Worm (Caenorhabditis elegans): ENCODE data around the gene C26E1.1.

Gene C26E1.1

ce11 chrV:13259527-13259926 lies 37.8 kb upstream of the C26E1.1 start:
- no peak for TF ChIP-seq lin-13 (tag; optimal IDR thresholded peaks at IDR 0.05)
- no peak for TF ChIP-seq unc-62 (GFP tag; optimal IDR thresholded peaks at IDR 0.05)
- no peak for TF ChIP-seq nhr-76 (tag; optimal IDR thresholded peaks at IDR 0.05)
- no peak for TF ChIP-seq tbx-8 (GFP tag; optimal IDR thresholded peaks at IDR 0.05)
- TF ChIP-seq zip-8 (tag; optimal IDR thresholded peaks at IDR 0.05), result no peak
- TF ChIP-seq lsy-2 (tag; optimal IDR thresholded peaks at IDR 0.05), result no peak
- no peak for TF ChIP-seq blmp-1 (tag; optimal IDR thresholded peaks at IDR 0.05)
- no peak for TF ChIP-seq cnd-1 (tag; optimal IDR thresholded peaks at IDR 0.05)
- no peak for TF ChIP-seq flh-1 (GFP tag; optimal IDR thresholded peaks at IDR 0.05)
- no peak for TF ChIP-seq M03D4.4 (tag; optimal IDR thresholded peaks at IDR 0.05)
- TF ChIP-seq ceh-83 (GFP tag; optimal IDR thresholded peaks at IDR 0.05), result no peak
- TF ChIP-seq nhr-2 (tag; optimal IDR thresholded peaks at IDR 0.05), result no peak

- TF ChIP-seq unc-39 (tag; optimal IDR thresholded peaks at IDR 0.05) (no peak), mab-5 (tag; optimal IDR thresholded peaks at IDR 0.05) (no peak), nhr-28 (tag; optimal IDR thresholded peaks at IDR 0.05) (no peak), ham-2 (GFP tag; optimal IDR thresholded peaks at IDR 0.05) (no peak), zip-8 (tag; optimal IDR thresholded peaks at IDR 0.05) (no peak), ceh-39 (tag; optimal IDR thresholded peaks at IDR 0.05) (no peak), lin-13 (tag; optimal IDR thresholded peaks at IDR 0.05) (no peak), elt-1 (tag; optimal IDR thresholded peaks at IDR 0.05; ENCODE audit: borderline replicate concordance, insufficient read depth) (no peak), ceh-43 (GFP tag; optimal IDR thresholded peaks at IDR 0.05) (no peak), ztf-11 (tag; optimal IDR thresholded peaks at IDR 0.05) (no peak), unc-120 (tag; optimal IDR thresholded peaks at IDR 0.05; ENCODE audit: poor library complexity, severe bottlenecking) (no peak), lin-32 (GFP tag; optimal IDR thresholded peaks at IDR 0.05) (no peak), tbx-8 (GFP tag; optimal IDR thresholded peaks at IDR 0.05) (no peak), nhr-237 (tag; optimal IDR thresholded peaks at IDR 0.05) (no peak), nhr-12 (tag; optimal IDR thresholded peaks at IDR 0.05) (no peak), sptf-1 (tag; optimal IDR thresholded peaks at IDR 0.05) (no peak)
These were observed 34.5 kb upstream of the C26E1.1 start for ce11 chrV:13262781-13263318.

DNA sequence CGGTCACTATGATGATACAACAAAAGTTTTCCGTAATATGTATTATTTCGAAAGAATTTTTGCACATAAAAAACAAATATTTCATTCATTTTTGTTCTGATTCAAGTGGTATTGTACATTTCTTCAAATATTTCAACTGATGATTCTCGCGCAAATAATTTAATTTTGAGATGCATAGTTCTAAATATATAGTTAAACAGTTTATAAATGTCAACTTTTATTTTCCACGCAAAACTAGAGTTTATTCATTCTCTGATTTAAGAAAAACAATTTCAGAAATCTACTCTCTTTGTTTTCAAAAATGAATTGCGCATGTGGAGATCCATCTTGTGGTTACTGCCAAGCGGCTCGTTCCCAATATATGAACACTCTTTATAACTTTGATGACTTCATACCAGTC lies 33.1 kb upstream of the C26E1.1 start, which contains the start of gene zip-5:
zip-5 (plus strand) TSS at position 301 of the 400 bp plus-strand sequence.
- TF ChIP-seq cnd-1 (tag; optimal IDR thresholded peaks at IDR 0.05), result no peak
- TF ChIP-seq mls-2 (tag; optimal IDR thresholded peaks at IDR 0.05), result no peak
- TF ChIP-seq nhr-76 (tag; optimal IDR thresholded peaks at IDR 0.05), result no peak
- no peak for TF ChIP-seq M03D4.4 (tag; optimal IDR thresholded peaks at IDR 0.05)
- no peak for TF ChIP-seq mep-1 (tag; optimal IDR thresholded peaks at IDR 0.05)
- TF ChIP-seq nhr-2 (tag; optimal IDR thresholded peaks at IDR 0.05), result no peak

ce11 chrV:13265628-13266027 lies 31.7 kb upstream of the C26E1.1 start:
- TF ChIP-seq unc-62 (GFP tag; optimal IDR thresholded peaks at IDR 0.05) (no peak), nhr-76 (tag; optimal IDR thresholded peaks at IDR 0.05) (no peak), ham-2 (GFP tag; optimal IDR thresholded peaks at IDR 0.05) (no peak), drap-1 (GFP tag; optimal IDR thresholded peaks at IDR 0.05) (no peak), flh-1 (GFP tag; optimal IDR thresholded peaks at IDR 0.05) (no peak), sem-2 (GFP tag; optimal IDR thresholded peaks at IDR 0.05) (no peak), M03D4.4 (tag; optimal IDR thresholded peaks at IDR 0.05) (no peak), ces-1 (GFP tag; optimal IDR thresholded peaks at IDR 0.05) (no peak), sptf-1 (tag; optimal IDR thresholded peaks at IDR 0.05) (no peak), lin-13 (tag; optimal IDR thresholded peaks at IDR 0.05) (no peak), hlh-1 (tag; optimal IDR thresholded peaks at IDR 0.05) (no peak), lin-32 (GFP tag; optimal IDR thresholded peaks at IDR 0.05) (no peak), nhr-2 (tag; optimal IDR thresholded peaks at IDR 0.05) (no peak), zip-8 (tag; optimal IDR thresholded peaks at IDR 0.05) (no peak), mep-1 (tag; optimal IDR thresholded peaks at IDR 0.05) (no peak), mab-5 (tag; optimal IDR thresholded peaks at IDR 0.05) (no peak), nhr-237 (tag; optimal IDR thresholded peaks at IDR 0.05) (no peak), tbx-8 (GFP tag; optimal IDR thresholded peaks at IDR 0.05) (no peak)

DNA sequence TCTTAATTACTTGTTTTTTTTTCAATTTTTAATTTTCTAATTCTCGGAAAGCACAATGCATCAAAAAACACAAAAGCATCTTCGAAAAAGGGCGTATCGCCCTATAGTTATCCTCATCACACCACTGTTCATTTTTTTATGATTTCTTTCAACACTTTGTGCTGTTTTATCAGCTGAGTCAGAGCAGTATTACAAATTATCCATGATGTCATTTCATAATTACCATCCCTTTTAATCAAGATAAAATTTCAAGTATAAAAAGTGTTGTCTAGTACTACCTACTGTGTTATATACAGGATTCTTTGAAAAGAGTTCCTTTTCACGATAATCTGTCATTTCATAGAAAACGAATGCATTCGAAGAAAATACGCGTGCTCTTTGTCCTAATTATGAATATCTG lies 30.7 kb upstream of the C26E1.1 start:
- TF ChIP-seq mls-2 (tag; optimal IDR thresholded peaks at IDR 0.05) (no peak), ceh-83 (GFP tag; optimal IDR thresholded peaks at IDR 0.05) (no peak), unc-62 (GFP tag; optimal IDR thresholded peaks at IDR 0.05) (no peak), tbx-8 (GFP tag; optimal IDR thresholded peaks at IDR 0.05) (no peak), cnd-1 (tag; optimal IDR thresholded peaks at IDR 0.05) (no peak), nhr-237 (tag; optimal IDR thresholded peaks at IDR 0.05) (no peak), nhr-12 (tag; optimal IDR thresholded peaks at IDR 0.05) (no peak), mab-5 (tag; optimal IDR thresholded peaks at IDR 0.05) (no peak), nhr-2 (tag; optimal IDR thresholded peaks at IDR 0.05) (no peak), lsy-2 (tag; optimal IDR thresholded peaks at IDR 0.05) (no peak), M03D4.4 (tag; optimal IDR thresholded peaks at IDR 0.05) (no peak), elt-3 (tag; optimal IDR thresholded peaks at IDR 0.05) (no peak), drap-1 (GFP tag; optimal IDR thresholded peaks at IDR 0.05) (no peak), zip-8 (tag; optimal IDR thresholded peaks at IDR 0.05) (no peak), lin-13 (tag; optimal IDR thresholded peaks at IDR 0.05) (no peak), mep-1 (tag; optimal IDR thresholded peaks at IDR 0.05) (no peak), ham-2 (GFP tag; optimal IDR thresholded peaks at IDR 0.05) (no peak)

Measured in whole organism, mixed stage, embryonic.